Worm (Caenorhabditis elegans): ENCODE measurements around the gene fbxa-107.

ce11 chrV:18144442-18144841 lies 20.7 kb downstream of the fbxa-107 start:
- no peak for TF ChIP-seq lir-3 (tag; optimal IDR thresholded peaks at IDR 0.05)
- TF ChIP-seq F49E8.2 (tag; optimal IDR thresholded peaks at IDR 0.05; ENCODE audit: borderline replicate concordance): no peak
- TF ChIP-seq nhr-6 (tag; optimal IDR thresholded peaks at IDR 0.05): no peak
- no peak for TF ChIP-seq Y5F2A.4 (GFP tag; optimal IDR thresholded peaks at IDR 0.05)
- no peak for TF ChIP-seq unc-62 (GFP tag; optimal IDR thresholded peaks at IDR 0.05 in 1 of 2)
- TF ChIP-seq unc-62 (tag; optimal IDR thresholded peaks at IDR 0.05): no peak
- no peak for TF ChIP-seq mdl-1 (tag; optimal IDR thresholded peaks at IDR 0.05)
- no peak for TF ChIP-seq nhr-11 (tag; optimal IDR thresholded peaks at IDR 0.05)
- peak; percentile 31 for TF ChIP-seq pqm-1 (tag; optimal IDR thresholded peaks at IDR 0.05)
- TF ChIP-seq zag-1 (tag; optimal IDR thresholded peaks at IDR 0.05): no peak
- TF ChIP-seq nhr-28 (tag; optimal IDR thresholded peaks at IDR 0.05): no peak
- no peak for TF ChIP-seq snpc-4 (tag; optimal IDR thresholded peaks at IDR 0.05)
- TF ChIP-seq ama-1 (optimal IDR thresholded peaks at IDR 0.05): no peak
- TF ChIP-seq ceh-44 (GFP tag; IDR thresholded peaks at IDR 0.05): no peak
- no peak for TF ChIP-seq nhr-10 (tag; optimal IDR thresholded peaks at IDR 0.05)
